Fruit fly (Drosophila melanogaster) whole organism: ENCODE measurements around the gene skd.

Source experiments
- CG8478 ChIP-seq: fragments of >200 bp; optimal IDR thresholded peaks from 2 replicates; lab custom pipeline; 2018; ENCODE audit warnings: inconsistent platforms
- Dll ChIP-seq: fragments of >200 bp; optimal IDR thresholded peaks from 2 replicates; lab custom pipeline; 2017
- EcR ChIP-seq, 2 experiments: fragments of >200 bp; optimal IDR thresholded peaks; 2 replicates each; lab custom pipeline; 2017; ENCODE audit warnings: missing biosample characterization in 2 of 2, missing genetic modification characterization in 2 of 2, missing genetic modification reagents in 2 of 2
- pan ChIP-seq: fragments of >200 bp; optimal IDR thresholded peaks from 2 replicates; lab custom pipeline; 2017
- psq ChIP-seq: fragments of >200 bp; optimal IDR thresholded peaks from 2 replicates; lab custom pipeline; 2017
- usp ChIP-seq: fragments of >200 bp; optimal IDR thresholded peaks from 2 replicates; lab custom pipeline; 2017; ENCODE audit warnings: missing biosample characterization, missing genetic modification characterization, mixed read lengths

DNA sequence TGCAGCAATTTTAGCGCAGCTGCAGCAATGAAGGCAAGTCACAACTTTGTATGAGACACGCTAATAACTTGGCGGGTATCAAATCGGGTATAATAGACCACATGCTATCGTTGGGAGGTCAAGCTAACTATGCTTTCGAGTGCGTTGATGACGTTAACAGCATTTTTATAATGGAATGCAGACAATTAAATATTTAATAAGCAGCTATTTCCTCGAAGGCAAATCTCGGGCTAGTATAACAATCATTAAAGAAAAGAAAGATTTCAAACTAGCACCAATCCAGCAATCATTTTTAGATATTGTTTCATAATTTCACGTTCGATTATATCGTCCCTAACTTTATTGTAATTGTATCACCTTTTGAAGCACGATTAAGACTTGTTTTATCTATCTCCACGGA, 46.7 kb downstream of the skd start:
- no peak for TF ChIP-seq pan (lab: Kevin White, UChicago)
- no peak for TF ChIP-seq CG8478
- TF ChIP-seq Dll (lab: Kevin White, UChicago) = no peak
- no peak for TF ChIP-seq usp
- TF ChIP-seq psq (lab: Kevin White, UChicago) = no peak
- no peak for TF ChIP-seq EcR (GFP tag; optimal IDR thresholded peaks at IDR 0.05; lab: Kevin White, UChicago)
